Worm (Caenorhabditis elegans): ENCODE data around the gene wdr-5.2.

ce11 chrX:14366081-14366480 lies 16.2 kb downstream of the wdr-5.2 start:
- no peak for TF ChIP-seq unc-86 (tag; optimal IDR thresholded peaks at IDR 0.05)
- TF ChIP-seq sox-4 (tag; optimal IDR thresholded peaks at IDR 0.05), result no peak
- no peak for TF ChIP-seq sup-37 (GFP tag; optimal IDR thresholded peaks at IDR 0.05)
- TF ChIP-seq fkh-10 (GFP tag; optimal IDR thresholded peaks at IDR 0.05), result no peak
- no peak for TF ChIP-seq egl-27 (tag; optimal IDR thresholded peaks at IDR 0.05)
- TF ChIP-seq jun-1 (tag; optimal IDR thresholded peaks at IDR 0.05), result no peak
- TF ChIP-seq snpc-4 (tag; optimal IDR thresholded peaks at IDR 0.05), result no peak
- TF ChIP-seq nhr-237 (tag; optimal IDR thresholded peaks at IDR 0.05), result no peak
- TF ChIP-seq lsy-2 (tag; optimal IDR thresholded peaks at IDR 0.05), result no peak
- no peak for TF ChIP-seq ztf-11 (tag; optimal IDR thresholded peaks at IDR 0.05)
- no peak for TF ChIP-seq mdl-1 (tag; optimal IDR thresholded peaks at IDR 0.05)
- no peak for TF ChIP-seq rnt-1 (tag; optimal IDR thresholded peaks at IDR 0.05)
- no peak for TF ChIP-seq sptf-1 (tag; optimal IDR thresholded peaks at IDR 0.05)
- no peak for TF ChIP-seq blmp-1 (tag; optimal IDR thresholded peaks at IDR 0.05)

Data from whole organism, L1 larva.